Worm (Caenorhabditis elegans) whole organism, L1 larva: ENCODE measurements around the gene cnnm-3.

Experiments
- elt-3 ChIP-seq, 6 experiments: fragments of 150-350 bp in 1 of 6; sonication (generic microtip); optimal IDR thresholded peaks; 2 replicates each; lab custom pipeline; 2017 to 2018; ENCODE audit warnings: missing biosample characterization in 6 of 6, missing genetic modification characterization in 6 of 6, inconsistent platforms in 1 of 6
- nhr-12 ChIP-seq: sonication (generic microtip); optimal IDR thresholded peaks from 2 replicates; lab custom pipeline; 2017; ENCODE audit warnings: missing biosample characterization, missing genetic modification characterization
- nhr-28 ChIP-seq: fragments of 150-350 bp; optimal IDR thresholded peaks from 2 replicates; lab custom pipeline; 2014; ENCODE audit warnings: missing biosample characterization, missing genetic modification characterization
- nhr-77 ChIP-seq: fragments of 150-350 bp; optimal IDR thresholded peaks from 2 replicates; lab custom pipeline; 2014; ENCODE audit warnings: missing biosample characterization, missing genetic modification characterization
- skn-1 ChIP-seq: fragments of 150-350 bp; optimal IDR thresholded peaks from 2 replicates; lab custom pipeline; 2014; ENCODE audit warnings: missing biosample characterization, missing genetic modification characterization
- unc-62 ChIP-seq: fragments of 150-350 bp; optimal IDR thresholded peaks from 2 replicates; lab custom pipeline; 2014; ENCODE audit warnings: missing biosample characterization, missing genetic modification reagents, missing genetic modification characterization

DNA sequence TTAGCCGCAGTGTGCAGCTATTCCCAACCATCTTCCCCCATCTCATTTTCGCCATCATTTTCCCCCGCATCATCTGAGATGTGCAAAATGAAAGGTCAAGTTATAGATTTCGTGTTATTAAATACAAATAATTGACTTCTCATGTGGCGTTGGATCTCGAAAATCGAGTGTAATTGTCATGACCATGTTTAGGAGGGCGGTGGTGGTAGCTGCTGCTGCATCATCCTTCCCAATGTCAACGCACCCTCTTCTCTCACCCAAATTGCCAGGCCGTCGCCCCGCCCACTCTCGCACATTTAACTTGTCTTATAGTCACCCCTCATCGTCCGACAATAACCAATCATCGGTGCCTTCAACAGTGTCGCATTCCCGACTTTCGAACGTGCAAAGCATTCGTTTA lies 17.6 kb upstream of the cnnm-3 start, which contains the start of gene ceh-30:
- TF ChIP-seq elt-3 (tag; optimal IDR thresholded peaks at IDR 0.05; lab: Kevin White, UChicago), result no peak
- no peak for TF ChIP-seq unc-62 (GFP tag; lab: Kevin White, UChicago)
- no peak for TF ChIP-seq nhr-12 (tag; lab: Kevin White, UChicago)
- TF ChIP-seq nhr-28 (tag; lab: Kevin White, UChicago), result no peak
- no peak for TF ChIP-seq nhr-77 (tag; lab: Kevin White, UChicago)
- no peak for TF ChIP-seq skn-1 (tag; lab: Kevin White, UChicago)
